Fruit fly (Drosophila melanogaster) whole organism, embryonic: ENCODE results near the gene CG13028.

Experiments used
- Abd-B ChIP-seq: fragments of 200-800 bp; sonication (Bioruptor generic); optimal IDR thresholded peaks from 2 replicates; lab custom pipeline; 2018; ENCODE audit warnings: missing biosample characterization, mild to moderate bottlenecking, missing genetic modification characterization, moderate library complexity
- Adf1 ChIP-seq: fragments of 200-800 bp; sonication (Bioruptor generic); IDR thresholded peaks from 2 replicates; pipeline ENCODE4 v1.3.6; 2022; ENCODE audit warnings: missing biosample characterization, missing genetic modification characterization
- Atf6 ChIP-seq: fragments of 200-800 bp; sonication (Bioruptor generic); IDR thresholded peaks from 2 replicates; pipeline ENCODE4 v1.3.6; 2022; ENCODE audit warnings: missing biosample characterization, missing genetic modification characterization
- Bdp1 ChIP-seq: fragments of 200-800 bp; sonication (Bioruptor generic); optimal IDR thresholded peaks from 3 replicates; lab custom pipeline; 2016; ENCODE audit warnings: missing biosample characterization, missing genetic modification characterization
- Blimp-1 ChIP-seq: fragments of 200-800 bp; sonication (Bioruptor generic); optimal IDR thresholded peaks from 3 replicates; lab custom pipeline; 2018; ENCODE audit warnings: missing biosample characterization, missing genetic modification characterization, mild to moderate bottlenecking, moderate library complexity, missing genetic modification reagents
- CG10462 ChIP-seq: fragments of 200-800 bp; sonication (Bioruptor generic); optimal IDR thresholded peaks from 2 replicates; lab custom pipeline; 2016; ENCODE audit warnings: missing biosample characterization, missing genetic modification characterization
- CG10543 ChIP-seq: fragments of 200-800 bp; sonication (Bioruptor generic); optimal IDR thresholded peaks from 3 replicates; lab custom pipeline; 2017; ENCODE audit warnings: missing biosample characterization, mild to moderate bottlenecking, missing genetic modification characterization, moderate library complexity
- CG11723 ChIP-seq: fragments of 200-800 bp; sonication (Bioruptor generic); optimal IDR thresholded peaks from 2 replicates; lab custom pipeline; 2017; ENCODE audit warnings: missing biosample characterization, mild to moderate bottlenecking, missing genetic modification characterization
- CG12104 ChIP-seq: fragments of 200-800 bp; sonication (Bioruptor generic); optimal IDR thresholded peaks from 3 replicates; lab custom pipeline; 2016; ENCODE audit warnings: missing biosample characterization, missing genetic modification characterization
- CG12659 ChIP-seq: fragments of 200-800 bp; sonication (Bioruptor generic); optimal IDR thresholded peaks from 3 replicates; lab custom pipeline; 2017; ENCODE audit warnings: mild to moderate bottlenecking, missing biosample characterization, missing genetic modification reagents, missing genetic modification characterization
- CG12942 ChIP-seq: fragments of 200-800 bp; sonication (Bioruptor generic); optimal IDR thresholded peaks from 3 replicates; lab custom pipeline; 2016; ENCODE audit warnings: missing biosample characterization, missing genetic modification characterization
- CG13775 ChIP-seq: fragments of 200-800 bp; sonication (Bioruptor generic); optimal IDR thresholded peaks from 3 replicates; lab custom pipeline; 2017; ENCODE audit warnings: missing biosample characterization, mild to moderate bottlenecking, missing genetic modification characterization
- CG14014 ChIP-seq: fragments of 200-800 bp; sonication (Bioruptor generic); IDR thresholded peaks from 2 replicates; pipeline ENCODE4 v1.3.6; 2022; ENCODE audit warnings: missing biosample characterization, missing genetic modification characterization
- CG15011 ChIP-seq: fragments of 200-800 bp; sonication (Bioruptor generic); optimal IDR thresholded peaks from 3 replicates; lab custom pipeline; 2018; ENCODE audit warnings: missing biosample characterization, mild to moderate bottlenecking, missing genetic modification characterization
- CG16815 ChIP-seq: fragments of 200-800 bp; sonication (Bioruptor generic); optimal IDR thresholded peaks from 3 replicates; lab custom pipeline; 2017; ENCODE audit warnings: missing biosample characterization, mild to moderate bottlenecking, missing genetic modification characterization
- CG17802 ChIP-seq: fragments of 200-800 bp; sonication (Bioruptor generic); optimal IDR thresholded peaks from 2 replicates; lab custom pipeline; 2018; ENCODE audit warnings: missing biosample characterization, mild to moderate bottlenecking, missing genetic modification characterization, moderate library complexity
- CG18619 ChIP-seq: fragments of 200-800 bp; sonication (Bioruptor generic); optimal IDR thresholded peaks from 3 replicates; lab custom pipeline; 2017; ENCODE audit warnings: missing biosample characterization, mild to moderate bottlenecking, missing genetic modification characterization
- CG32532 ChIP-seq: fragments of 200-800 bp; sonication (Bioruptor generic); IDR thresholded peaks from 2 replicates; pipeline ENCODE4 v1.3.6; 2022; ENCODE audit warnings: missing biosample characterization, missing genetic modification characterization
- CG3407 ChIP-seq: fragments of 200-800 bp; sonication (Bioruptor generic); optimal IDR thresholded peaks from 2 replicates; lab custom pipeline; 2018; ENCODE audit warnings: missing biosample characterization, mild to moderate bottlenecking, missing genetic modification characterization
- CG4404 ChIP-seq: fragments of 200-800 bp; sonication (Bioruptor generic); IDR thresholded peaks from 2 replicates; pipeline ENCODE4 v1.3.6; 2022; ENCODE audit warnings: missing biosample characterization, missing genetic modification characterization
- CG4730 ChIP-seq: fragments of 200-800 bp; sonication (Bioruptor generic); IDR thresholded peaks from 2 replicates; pipeline ENCODE4 v1.3.6; 2022; ENCODE audit warnings: missing biosample characterization, missing genetic modification characterization
- Deaf1 ChIP-seq: fragments of 200-800 bp; optimal IDR thresholded peaks from 3 replicates; lab custom pipeline; 2019; ENCODE audit warnings: missing biosample characterization, mild to moderate bottlenecking, missing genetic modification characterization, moderate library complexity
- Dip3 ChIP-seq: fragments of 200-800 bp; sonication (Bioruptor generic); optimal IDR thresholded peaks from 3 replicates; lab custom pipeline; 2016; ENCODE audit warnings: missing biosample characterization, missing genetic modification characterization
- Doc3 ChIP-seq: fragments of 200-800 bp; sonication (Bioruptor generic); IDR thresholded peaks from 3 replicates; pipeline ENCODE4 v1.3.6; 2022; ENCODE audit warnings: missing biosample characterization, missing genetic modification characterization; ENCODE audit not compliant: partially characterized antibody
- Ets65A ChIP-seq: fragments of 200-800 bp; sonication (Bioruptor generic); peaks from one replicate; lab custom pipeline; 2016; ENCODE audit warnings: missing biosample characterization, missing genetic modification characterization
- Hand ChIP-seq: fragments of 200-800 bp; sonication (Bioruptor generic); optimal IDR thresholded peaks from 2 replicates; lab custom pipeline; 2017; ENCODE audit warnings: mild to moderate bottlenecking, missing biosample characterization, missing genetic modification reagents, missing genetic modification characterization
- HmgD ChIP-seq: fragments of 200-800 bp; sonication (Bioruptor generic); optimal IDR thresholded peaks from 3 replicates; lab custom pipeline; 2016; ENCODE audit warnings: missing biosample characterization, missing genetic modification characterization
- Lhr ChIP-seq: fragments of 200-800 bp; sonication (Bioruptor generic); optimal IDR thresholded peaks from 3 replicates; lab custom pipeline; 2017; ENCODE audit warnings: mild to moderate bottlenecking, missing biosample characterization, missing genetic modification reagents, missing genetic modification characterization
- MTF-1 ChIP-seq: fragments of 200-800 bp; sonication (Bioruptor generic); optimal IDR thresholded peaks from 2 replicates; lab custom pipeline; 2018; ENCODE audit warnings: missing biosample characterization, mild to moderate bottlenecking, missing genetic modification characterization, borderline replicate concordance
- Optix ChIP-seq: fragments of 200-800 bp; sonication (Bioruptor generic); IDR thresholded peaks from 3 replicates; pipeline ENCODE4 v1.3.6; 2022; ENCODE audit warnings: missing biosample characterization, missing genetic modification characterization
- Scr ChIP-seq: fragments of 200-800 bp; sonication (Bioruptor generic); IDR thresholded peaks from 2 replicates; pipeline ENCODE4 v1.3.6; 2022; ENCODE audit warnings: missing biosample characterization, missing genetic modification characterization; ENCODE audit not compliant: partially characterized antibody
- TFAM ChIP-seq: fragments of 200-800 bp; sonication (Bioruptor generic); optimal IDR thresholded peaks from 2 replicates; lab custom pipeline; 2017; ENCODE audit warnings: missing biosample characterization, missing genetic modification characterization, inconsistent platforms
- al ChIP-seq: fragments of 200-800 bp; sonication (Bioruptor generic); IDR thresholded peaks from 2 replicates; pipeline ENCODE4 v1.3.6; 2022; ENCODE audit warnings: missing biosample characterization, missing genetic modification characterization
- amos ChIP-seq: fragments of 200-800 bp; sonication (Bioruptor generic); IDR thresholded peaks from 2 replicates; pipeline ENCODE4 v1.3.6; 2022; ENCODE audit warnings: missing biosample characterization, missing genetic modification characterization; ENCODE audit not compliant: partially characterized antibody
- bowl ChIP-seq: fragments of 200-800 bp; sonication (Bioruptor generic); IDR thresholded peaks from 2 replicates; pipeline ENCODE4 v1.3.6; 2022; ENCODE audit warnings: missing biosample characterization, missing genetic modification characterization
- cg ChIP-seq: fragments of 200-800 bp; sonication (Bioruptor generic); optimal IDR thresholded peaks from 3 replicates; lab custom pipeline; 2019; ENCODE audit warnings: missing biosample characterization, mild to moderate bottlenecking, missing genetic modification characterization, moderate library complexity
- crp ChIP-seq, 2 experiments: fragments of 200-800 bp; sonication (Bioruptor generic); optimal IDR thresholded peaks; 2 replicates in 1 of 2; 3 replicates in 1 of 2; lab custom pipeline; 2017; ENCODE audit warnings: missing biosample characterization in 2 of 2, missing genetic modification characterization in 2 of 2, mild to moderate bottlenecking in 1 of 2, moderate library complexity in 1 of 2
- disco-r ChIP-seq: fragments of 200-800 bp; sonication (Bioruptor generic); optimal IDR thresholded peaks from 2 replicates; lab custom pipeline; 2016; ENCODE audit warnings: missing biosample characterization, missing genetic modification characterization
- emc ChIP-seq: fragments of 200-800 bp; sonication (Bioruptor generic); optimal IDR thresholded peaks from 2 replicates; lab custom pipeline; 2016; ENCODE audit warnings: missing biosample characterization, missing genetic modification characterization
- eve ChIP-seq, 2 experiments: fragments of >200 bp; optimal IDR thresholded peaks; 2 replicates each; lab custom pipeline; 2017; ENCODE audit warnings: missing biosample characterization in 2 of 2, missing genetic modification characterization in 2 of 2
- fd102C ChIP-seq: fragments of 200-800 bp; sonication (Bioruptor generic); optimal IDR thresholded peaks from 2 replicates; lab custom pipeline; 2018; ENCODE audit warnings: missing biosample characterization, mild to moderate bottlenecking, missing genetic modification characterization, moderate library complexity
- her ChIP-seq: fragments of 200-800 bp; sonication (Bioruptor generic); optimal IDR thresholded peaks from 2 replicates; lab custom pipeline; 2016; ENCODE audit warnings: missing biosample characterization, missing genetic modification characterization
- ken ChIP-seq: fragments of 200-800 bp; sonication (Bioruptor generic); IDR thresholded peaks from 3 replicates; pipeline ENCODE4 v1.3.6; 2022; ENCODE audit warnings: missing biosample characterization, missing genetic modification characterization
- knrl ChIP-seq: fragments of 200-800 bp; sonication (Bioruptor generic); IDR thresholded peaks from 3 replicates; pipeline ENCODE4 v1.3.6; 2022; ENCODE audit warnings: missing biosample characterization, missing genetic modification characterization; ENCODE audit not compliant: partially characterized antibody
- nmo ChIP-seq: fragments of 200-800 bp; sonication (Bioruptor generic); optimal IDR thresholded peaks from 2 replicates; lab custom pipeline; 2018; ENCODE audit warnings: missing biosample characterization, mild to moderate bottlenecking, missing genetic modification characterization, moderate library complexity
- nom ChIP-seq: fragments of 200-800 bp; sonication (Bioruptor generic); optimal IDR thresholded peaks from 2 replicates; lab custom pipeline; 2017; ENCODE audit warnings: missing biosample characterization, missing genetic modification characterization, mild to moderate bottlenecking, moderate library complexity, missing genetic modification reagents
- pita ChIP-seq: fragments of 200-800 bp; sonication (Bioruptor generic); optimal IDR thresholded peaks from 2 replicates; lab custom pipeline; 2017; ENCODE audit warnings: missing biosample characterization, mild to moderate bottlenecking, missing genetic modification characterization
- pnt ChIP-seq: fragments of 200-800 bp; sonication (Bioruptor generic); optimal IDR thresholded peaks from 3 replicates; lab custom pipeline; 2016; ENCODE audit warnings: missing biosample characterization, missing genetic modification characterization
- sd ChIP-seq: fragments of 200-800 bp; sonication (Bioruptor generic); optimal IDR thresholded peaks from 3 replicates; lab custom pipeline; 2018; ENCODE audit warnings: missing biosample characterization, mild to moderate bottlenecking, missing genetic modification characterization, moderate library complexity
- seq ChIP-seq: fragments of 200-800 bp; sonication (Bioruptor generic); IDR thresholded peaks from 2 replicates; pipeline ENCODE4 v1.3.6; 2022; ENCODE audit warnings: missing biosample characterization, missing genetic modification characterization

CG13028 gene

dm6 chr3L:16896408-16896807 lies 26.6 kb upstream of the CG13028 start (continued):
- TF ChIP-seq Optix (GFP tag; lab: Robert Waterston, UW): no peak
- TF ChIP-seq CG12104 (GFP tag; lab: Kevin White, UChicago): no peak
- TF ChIP-seq CG3407 (GFP tag; lab: Kevin White, UChicago): no peak
- no peak for TF ChIP-seq CG11723 (GFP tag; lab: Kevin White, UChicago)

dm6 chr3L:16910466-16910865 lies 12.6 kb upstream of the CG13028 start:
- TF ChIP-seq Doc3 (GFP tag; lab: Robert Waterston, UW): no peak
- no peak for TF ChIP-seq CG16815
- TF ChIP-seq pita (GFP tag; lab: Kevin White, UChicago): no peak
- TF ChIP-seq sd (tag; lab: Kevin White, UChicago): peak; percentile 61
- no peak for TF ChIP-seq Ets65A
- TF ChIP-seq CG12659 (GFP tag; lab: Kevin White, UChicago): no peak
- peak; percentile 32 for TF ChIP-seq CG10543 (GFP tag; lab: Kevin White, UChicago)
- TF ChIP-seq crp (GFP tag; optimal IDR thresholded peaks at IDR 0.05; lab: Kevin White, UChicago): no peak
- no peak for TF ChIP-seq seq (GFP tag; lab: Robert Waterston, UW)
- peak; percentile 30 for TF ChIP-seq Deaf1 (tag; lab: Kevin White, UChicago)
- no peak for TF ChIP-seq CG13775 (GFP tag; lab: Kevin White, UChicago)
- no peak for TF ChIP-seq Hand (GFP tag; lab: Kevin White, UChicago)
- TF ChIP-seq knrl: no peak
- TF ChIP-seq CG15011 (GFP tag; lab: Kevin White, UChicago): no peak
- no peak for TF ChIP-seq Abd-B (GFP tag; lab: Kevin White, UChicago)
- TF ChIP-seq nom (GFP tag; lab: Kevin White, UChicago): no peak
- TF ChIP-seq bowl (GFP tag; lab: Robert Waterston, UW): no peak
- no peak for TF ChIP-seq amos (GFP tag; lab: Robert Waterston, UW)
- no peak for TF ChIP-seq HmgD (GFP tag; lab: Kevin White, UChicago)
- no peak for TF ChIP-seq cg (GFP tag; lab: Kevin White, UChicago)
- no peak for TF ChIP-seq emc
- TF ChIP-seq CG12942: no peak
- TF ChIP-seq Bdp1 (GFP tag; lab: Kevin White, UChicago): no peak
- no peak for TF ChIP-seq Adf1 (GFP tag; lab: Robert Waterston, UW)
- TF ChIP-seq Lhr (GFP tag; lab: Kevin White, UChicago): no peak
- TF ChIP-seq Atf6 (GFP tag; lab: Robert Waterston, UW): no peak
- no peak for TF ChIP-seq disco-r (GFP tag; lab: Kevin White, UChicago)
- peak; percentile 99 for TF ChIP-seq MTF-1
- no peak for TF ChIP-seq nmo (GFP tag; lab: Kevin White, UChicago)
- TF ChIP-seq Scr (GFP tag; lab: Robert Waterston, UW): no peak
- no peak for TF ChIP-seq CG14014 (GFP tag; lab: Robert Waterston, UW)
- TF ChIP-seq her (GFP tag; lab: Kevin White, UChicago): no peak
- no peak for TF ChIP-seq al
- no peak for TF ChIP-seq CG10462 (GFP tag; lab: Kevin White, UChicago)
- no peak for TF ChIP-seq eve (GFP tag; optimal IDR thresholded peaks at IDR 0.05; lab: Kevin White, UChicago)
- no peak for TF ChIP-seq fd102C (GFP tag; lab: Kevin White, UChicago)
- no peak for TF ChIP-seq CG4730 (GFP tag; lab: Robert Waterston, UW)
- TF ChIP-seq ken (GFP tag; lab: Robert Waterston, UW): no peak
- TF ChIP-seq Dip3 (GFP tag; lab: Kevin White, UChicago): no peak
- TF ChIP-seq CG4404 (GFP tag; lab: Robert Waterston, UW): peak; percentile 9; the same call in 1 of the 2 replicates
- no peak for TF ChIP-seq CG32532 (GFP tag; lab: Robert Waterston, UW)
- no peak for TF ChIP-seq TFAM (GFP tag; lab: Kevin White, UChicago)
- no peak for TF ChIP-seq Blimp-1 (GFP tag; lab: Kevin White, UChicago)
- TF ChIP-seq CG17802 (tag; lab: Kevin White, UChicago): no peak
- no peak for TF ChIP-seq CG18619 (GFP tag; lab: Kevin White, UChicago)
- TF ChIP-seq pnt (GFP tag; lab: Kevin White, UChicago): no peak
